Fruit fly (Drosophila melanogaster): ENCODE results near the gene CG10516.

The CG10516 gene

DNA sequence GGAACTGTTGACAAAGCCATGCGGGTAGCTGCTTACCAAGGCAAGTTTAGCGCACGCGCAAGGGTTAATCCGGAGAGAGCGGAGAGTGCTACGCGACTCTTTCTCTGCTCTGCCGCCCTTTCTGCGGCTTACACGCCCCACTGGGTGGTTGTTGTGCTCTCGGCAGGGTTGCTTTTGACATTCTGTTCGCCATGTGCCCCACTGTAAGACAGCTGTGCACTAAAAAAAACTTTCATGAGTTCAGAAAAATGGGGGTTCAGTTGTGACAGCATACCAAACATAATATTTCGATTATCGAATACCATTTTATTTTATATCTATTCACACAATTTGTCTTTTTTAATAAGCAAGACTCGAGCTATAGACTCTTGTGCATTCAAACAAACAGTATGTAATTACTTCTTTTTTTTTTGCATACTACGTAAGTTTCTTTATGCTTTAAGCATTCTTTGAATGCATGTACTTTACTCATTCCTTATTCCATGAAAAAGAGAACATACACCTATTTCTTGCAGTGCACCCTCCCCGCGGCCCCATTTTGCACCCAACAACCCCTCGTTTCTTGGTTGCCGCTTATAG is 46.9 kb upstream of the CG10516 start (continued):
- TF ChIP-seq pnt (GFP tag; optimal IDR thresholded peaks at IDR 0.05) (no peak), CG5180 (GFP tag; optimal IDR thresholded peaks at IDR 0.05) (peak; percentile 52), hkb (optimal IDR thresholded peaks at IDR 0.05) (no peak), hkb (GFP tag; IDR thresholded peaks at IDR 0.05) (peak; percentile 42; the same call in 1 of the 2 replicates), Fer3 (tag; optimal IDR thresholded peaks at IDR 0.05) (peak; percentile 55), CG10959 (GFP tag; IDR thresholded peaks at IDR 0.05) (no peak), PHDP (tag; optimal IDR thresholded peaks at IDR 0.05) (peak; percentile 49), Ptx1 (GFP tag; IDR thresholded peaks at IDR 0.05) (peak; percentile 41), CG14965 (GFP tag; optimal IDR thresholded peaks at IDR 0.05; ENCODE audit: borderline replicate concordance) (no peak), caup (GFP tag; optimal IDR thresholded peaks at IDR 0.05; ENCODE audit: severe bottlenecking) (peak; percentile 64), Sox102F (GFP tag; optimal IDR thresholded peaks at IDR 0.05) (peak; percentile 39), org-1 (GFP tag; optimal IDR thresholded peaks at IDR 0.05) (peak; percentile 50), eyg (GFP tag; optimal IDR thresholded peaks at IDR 0.05) (peak; percentile 6), unpg (GFP tag; optimal IDR thresholded peaks at IDR 0.05) (peak; percentile 41), Sox100B (GFP tag; optimal IDR thresholded peaks at IDR 0.05) (peak; percentile 59), CG13775 (GFP tag; optimal IDR thresholded peaks at IDR 0.05) (peak; percentile 47), CG6683 (GFP tag; optimal IDR thresholded peaks at IDR 0.05) (peak; percentile 24), CG12104 (GFP tag; optimal IDR thresholded peaks at IDR 0.05) (peak; percentile 4), Sin3A (optimal IDR thresholded peaks at IDR 0.05) (no peak), Dip3 (GFP tag; optimal IDR thresholded peaks at IDR 0.05) (no peak), CG16813 (GFP tag; IDR thresholded peaks at IDR 0.05; ENCODE audit: partially characterized antibody) (no peak), bcd (GFP tag; optimal IDR thresholded peaks at IDR 0.05) (peak; percentile 42), Atf3 (GFP tag; optimal IDR thresholded peaks at IDR 0.05) (peak; percentile 10), CG30020 (tag; optimal IDR thresholded peaks at IDR 0.05) (no peak), ttk (GFP tag; IDR thresholded peaks at IDR 0.05) (peak; percentile 39; the same call in 1 of the 2 replicates), pho (GFP tag; optimal IDR thresholded peaks at IDR 0.05) (peak; percentile 32), CG11723 (GFP tag; optimal IDR thresholded peaks at IDR 0.05) (no peak), CG16815 (GFP tag; optimal IDR thresholded peaks at IDR 0.05) (peak; percentile 18), Scr (GFP tag; IDR thresholded peaks at IDR 0.05; ENCODE audit: partially characterized antibody) (no peak), CG30403 (GFP tag; optimal IDR thresholded peaks at IDR 0.05) (peak; percentile 34), CG13624 (GFP tag; optimal IDR thresholded peaks at IDR 0.05) (peak; percentile 15), nerfin-1 (tag; optimal IDR thresholded peaks at IDR 0.05) (peak; percentile 3), corto (GFP tag; optimal IDR thresholded peaks at IDR 0.05) (no peak), ftz-f1 (GFP tag; optimal IDR thresholded peaks at IDR 0.05) (no peak), CHES-1-like (GFP tag; optimal IDR thresholded peaks at IDR 0.05) (no peak), CG6813 (GFP tag; optimal IDR thresholded peaks at IDR 0.05) (peak; percentile 45), croc (GFP tag; conservative IDR thresholded peaks at IDR 0.05) (no peak), CG34376 (GFP tag; optimal IDR thresholded peaks at IDR 0.05) (peak; percentile 70), CG9932 (GFP tag; IDR thresholded peaks at IDR 0.05) (peak; percentile 45), Hmx (GFP tag; optimal IDR thresholded peaks at IDR 0.05) (no peak), CG1602 (GFP tag; optimal IDR thresholded peaks at IDR 0.05) (no peak), CG2116 (GFP tag; optimal IDR thresholded peaks at IDR 0.05) (peak; percentile 30), Jarid2 (GFP tag; optimal IDR thresholded peaks at IDR 0.05) (peak; percentile 0), Taf1 (GFP tag; IDR thresholded peaks at IDR 0.05) (0 out of 2 replicates have a peak, but pooled peaks have one; percentile 20), CG2199 (GFP tag; IDR thresholded peaks at IDR 0.05) (no peak), CG4707 (GFP tag; optimal IDR thresholded peaks at IDR 0.05) (peak; percentile 29), insv (GFP tag; optimal IDR thresholded peaks at IDR 0.05) (peak in 1 of 2 experiments; percentile 1), NfI (GFP tag; optimal IDR thresholded peaks at IDR 0.05) (peak; percentile 53), row (GFP tag; IDR thresholded peaks at IDR 0.05) (peak; percentile 77), psq (GFP tag; optimal IDR thresholded peaks at IDR 0.05) (no peak)

All from whole organism, embryonic.